Worm (Caenorhabditis elegans) whole organism, L3 larva: ENCODE measurements around the gene ltah-1.1.

ENCODE experiments used
- R02D3.7 ChIP-seq: fragments of 150-350 bp; optimal IDR thresholded peaks from 2 replicates; lab custom pipeline; 2014; ENCODE audit warnings: missing biosample characterization, missing genetic modification characterization
- aly-2 ChIP-seq: fragments of 150-350 bp; optimal IDR thresholded peaks from 2 replicates; lab custom pipeline; 2014; ENCODE audit warnings: missing biosample characterization, missing genetic modification characterization
- elt-1 ChIP-seq: fragments of 150-350 bp; optimal IDR thresholded peaks from 2 replicates; lab custom pipeline; 2014; ENCODE audit warnings: missing biosample characterization, missing genetic modification characterization
- elt-3 ChIP-seq, 3 experiments: fragments of 150-350 bp in 1 of 3; sonication (generic microtip) in 2 of 3; optimal IDR thresholded peaks; 2 replicates in 2 of 3; 4 replicates in 1 of 3; lab custom pipeline; 2014 to 2017; ENCODE audit warnings: missing biosample characterization in 3 of 3, missing genetic modification characterization in 3 of 3
- mdl-1 ChIP-seq: fragments of 150-350 bp; optimal IDR thresholded peaks from 2 replicates; lab custom pipeline; 2014; ENCODE audit warnings: missing biosample characterization, missing genetic modification characterization
- nhr-25 ChIP-seq: sonication (generic microtip); optimal IDR thresholded peaks from 2 replicates; lab custom pipeline; 2017; ENCODE audit warnings: missing biosample characterization, missing genetic modification characterization
- nhr-28 ChIP-seq: fragments of 150-350 bp; optimal IDR thresholded peaks from 2 replicates; lab custom pipeline; 2014; ENCODE audit warnings: missing biosample characterization, missing genetic modification characterization
- nhr-76 ChIP-seq: fragments of 150-350 bp; sonication (generic microtip); optimal IDR thresholded peaks from 5 replicates; lab custom pipeline; 2014; ENCODE audit warnings: missing biosample characterization, missing genetic modification characterization
- sea-2 ChIP-seq: fragments of 150-350 bp; sonication (generic microtip); optimal IDR thresholded peaks from 4 replicates; lab custom pipeline; 2014; ENCODE audit warnings: missing biosample characterization, missing genetic modification reagents, missing genetic modification characterization
- snpc-4 ChIP-seq: fragments of 150-350 bp; optimal IDR thresholded peaks from 2 replicates; lab custom pipeline; 2014; ENCODE audit warnings: missing biosample characterization, missing genetic modification characterization
- unc-39 ChIP-seq: sonication (generic microtip); optimal IDR thresholded peaks from 4 replicates; lab custom pipeline; 2017; ENCODE audit warnings: missing biosample characterization, missing genetic modification characterization
- ztf-4 ChIP-seq: fragments of 150-350 bp; optimal IDR thresholded peaks from 2 replicates; lab custom pipeline; 2014; ENCODE audit warnings: missing biosample characterization, missing genetic modification characterization

- TF ChIP-seq elt-3 (tag; optimal IDR thresholded peaks at IDR 0.05; lab: Kevin White, UChicago) (no peak), nhr-28 (tag; lab: Kevin White, UChicago) (no peak), mdl-1 (no peak), aly-2 (tag; lab: Kevin White, UChicago) (no peak), nhr-25 (no peak), snpc-4 (tag; lab: Kevin White, UChicago) (no peak), R02D3.7 (no peak), unc-39 (no peak), sea-2 (GFP tag; lab: Kevin White, UChicago) (no peak), elt-1 (tag; lab: Kevin White, UChicago) (no peak), ztf-4 (tag; lab: Kevin White, UChicago) (no peak), nhr-76 (tag; lab: Kevin White, UChicago) (no peak)
Measured at ce11 chrIV:12282873-12283272, 3.5 kb downstream of the ltah-1.1 start, which contains the start of gene hpo-12.
